Worm (Caenorhabditis elegans): ENCODE results near the gene C24F3.2.

ce11 chrIV:10251261-10251660 is 28.9 kb downstream of the C24F3.2 start:
- no peak for TF ChIP-seq dmd-4 (tag; optimal IDR thresholded peaks at IDR 0.05)
- no peak for TF ChIP-seq lsy-2 (tag; optimal IDR thresholded peaks at IDR 0.05)
- no peak for TF ChIP-seq F13H6.1 (tag; optimal IDR thresholded peaks at IDR 0.05)
- TF ChIP-seq fos-1 (tag; optimal IDR thresholded peaks at IDR 0.05): no peak
- TF ChIP-seq C34F6.9 (tag; optimal IDR thresholded peaks at IDR 0.05): no peak
- no peak for TF ChIP-seq lin-39 (tag; optimal IDR thresholded peaks at IDR 0.05)
- no peak for TF ChIP-seq nhr-6 (tag; optimal IDR thresholded peaks at IDR 0.05)
